Worm (Caenorhabditis elegans) whole organism, mixed stage, embryonic: Measurements from ENCODE around the gene R148.7.

Experiments
- M03D4.4 ChIP-seq: sonication (generic microtip); optimal IDR thresholded peaks from 2 replicates; lab custom pipeline; 2017; ENCODE audit warnings: mild to moderate bottlenecking, missing genetic modification characterization, missing compliant biosample characterization
- bed-3 ChIP-seq: fragments of 200-800 bp; sonication (Bioruptor generic); optimal IDR thresholded peaks from 3 replicates; lab custom pipeline; 2018; ENCODE audit warnings: mild to moderate bottlenecking, missing genetic modification characterization, moderate library complexity, missing compliant biosample characterization
- blmp-1 ChIP-seq: fragments of 150-350 bp; optimal IDR thresholded peaks from 2 replicates; lab custom pipeline; 2014; ENCODE audit warnings: missing biosample characterization, missing genetic modification characterization
- ceh-39 ChIP-seq: fragments of 150-350 bp; optimal IDR thresholded peaks from 2 replicates; lab custom pipeline; 2014; ENCODE audit warnings: missing biosample characterization, missing genetic modification characterization
- ceh-43 ChIP-seq: fragments of 200-800 bp; sonication (Bioruptor generic); optimal IDR thresholded peaks from 2 replicates; lab custom pipeline; 2018; ENCODE audit warnings: mild to moderate bottlenecking, missing genetic modification characterization, moderate library complexity, missing compliant biosample characterization
- ceh-83 ChIP-seq: fragments of 200-800 bp; sonication (Bioruptor generic); optimal IDR thresholded peaks from 2 replicates; lab custom pipeline; 2018; ENCODE audit warnings: mild to moderate bottlenecking, missing genetic modification characterization, missing compliant biosample characterization
- ces-1 ChIP-seq: fragments of 150-350 bp; optimal IDR thresholded peaks from 2 replicates; lab custom pipeline; 2014; ENCODE audit warnings: missing biosample characterization, missing genetic modification reagents, missing genetic modification characterization
- cnd-1 ChIP-seq: fragments of 200-800 bp; sonication (Bioruptor generic); optimal IDR thresholded peaks from 2 replicates; lab custom pipeline; 2018; ENCODE audit warnings: mild to moderate bottlenecking, missing genetic modification characterization, missing compliant biosample characterization
- drap-1 ChIP-seq: fragments of 200-800 bp; sonication (Bioruptor generic); optimal IDR thresholded peaks from 3 replicates; lab custom pipeline; 2018; ENCODE audit warnings: mild to moderate bottlenecking, missing genetic modification characterization, missing compliant biosample characterization
- elt-1 ChIP-seq: sonication (generic microtip); optimal IDR thresholded peaks from 2 replicates; lab custom pipeline; 2017; ENCODE audit warnings: missing genetic modification characterization, mild to moderate bottlenecking, missing compliant biosample characterization, antibody characterized with exemption, moderate library complexity, borderline replicate concordance; ENCODE audit not compliant: insufficient read depth
- elt-3 ChIP-seq: fragments of 150-350 bp; optimal IDR thresholded peaks from 2 replicates; lab custom pipeline; 2014; ENCODE audit warnings: missing biosample characterization, missing genetic modification characterization
- flh-1 ChIP-seq: fragments of 200-800 bp; sonication (Bioruptor generic); optimal IDR thresholded peaks from 2 replicates; lab custom pipeline; 2018; ENCODE audit warnings: mild to moderate bottlenecking, missing genetic modification characterization, moderate library complexity, missing compliant biosample characterization
- ham-2 ChIP-seq: fragments of 200-800 bp; sonication (Bioruptor generic); optimal IDR thresholded peaks from 2 replicates; lab custom pipeline; 2018; ENCODE audit warnings: mild to moderate bottlenecking, missing genetic modification characterization, missing compliant biosample characterization
- hlh-1 ChIP-seq: fragments of 150-350 bp; optimal IDR thresholded peaks from 2 replicates; lab custom pipeline; 2014; ENCODE audit warnings: missing biosample characterization, missing genetic modification reagents, missing genetic modification characterization
- lin-13 ChIP-seq: fragments of 150-350 bp; optimal IDR thresholded peaks from 2 replicates; lab custom pipeline; 2014; ENCODE audit warnings: missing biosample characterization, missing genetic modification characterization
- lin-32 ChIP-seq: fragments of 200-800 bp; sonication (Bioruptor generic); optimal IDR thresholded peaks from 2 replicates; lab custom pipeline; 2018; ENCODE audit warnings: mild to moderate bottlenecking, missing genetic modification characterization, missing compliant biosample characterization
- lsy-2 ChIP-seq: fragments of 150-350 bp; optimal IDR thresholded peaks from 2 replicates; lab custom pipeline; 2014; ENCODE audit warnings: missing biosample characterization, missing genetic modification characterization
- mab-5 ChIP-seq: fragments of 150-350 bp; optimal IDR thresholded peaks from 2 replicates; lab custom pipeline; 2014; ENCODE audit warnings: missing biosample characterization, missing genetic modification characterization
- mep-1 ChIP-seq: fragments of 150-350 bp; optimal IDR thresholded peaks from 2 replicates; lab custom pipeline; 2017; ENCODE audit warnings: missing biosample characterization, missing genetic modification reagents, missing genetic modification characterization, inconsistent platforms
- mls-2 ChIP-seq: sonication (generic microtip); optimal IDR thresholded peaks from 2 replicates; lab custom pipeline; 2016; ENCODE audit warnings: mild to moderate bottlenecking, missing genetic modification characterization, moderate library complexity, missing compliant biosample characterization
- nhr-12 ChIP-seq: fragments of 150-350 bp; optimal IDR thresholded peaks from 2 replicates; lab custom pipeline; 2014; ENCODE audit warnings: missing biosample characterization, missing genetic modification characterization
- nhr-2 ChIP-seq: fragments of 150-350 bp; optimal IDR thresholded peaks from 2 replicates; lab custom pipeline; 2014; ENCODE audit warnings: missing biosample characterization, missing genetic modification characterization
- nhr-237 ChIP-seq: fragments of 150-350 bp; optimal IDR thresholded peaks from 2 replicates; lab custom pipeline; 2014; ENCODE audit warnings: missing biosample characterization, missing genetic modification characterization
- nhr-28 ChIP-seq: fragments of 150-350 bp; optimal IDR thresholded peaks from 2 replicates; lab custom pipeline; 2014; ENCODE audit warnings: missing biosample characterization, missing genetic modification characterization
- nhr-76 ChIP-seq: sonication (generic microtip); optimal IDR thresholded peaks from 2 replicates; lab custom pipeline; 2017; ENCODE audit warnings: missing biosample characterization, missing genetic modification characterization
- pha-4 ChIP-seq: fragments of 150-350 bp; optimal IDR thresholded peaks from 2 replicates; lab custom pipeline; 2018; ENCODE audit warnings: missing biosample characterization, missing genetic modification reagents, missing genetic modification characterization
- sem-2 ChIP-seq: fragments of 200-800 bp; sonication (Bioruptor generic); optimal IDR thresholded peaks from 2 replicates; lab custom pipeline; 2018; ENCODE audit warnings: mild to moderate bottlenecking, missing genetic modification characterization, missing compliant biosample characterization
- snpc-4 ChIP-seq: fragments of 150-350 bp; optimal IDR thresholded peaks from 2 replicates; lab custom pipeline; 2014; ENCODE audit warnings: missing biosample characterization, missing genetic modification characterization
- sptf-1 ChIP-seq: sonication (generic microtip); optimal IDR thresholded peaks from 2 replicates; lab custom pipeline; 2017; ENCODE audit warnings: mild to moderate bottlenecking, missing genetic modification characterization, moderate library complexity, missing compliant biosample characterization
- tbx-8 ChIP-seq: fragments of 200-800 bp; sonication (Bioruptor generic); optimal IDR thresholded peaks from 2 replicates; lab custom pipeline; 2018; ENCODE audit warnings: mild to moderate bottlenecking, missing genetic modification characterization, moderate library complexity, missing compliant biosample characterization
- unc-120 ChIP-seq: sonication (generic microtip); optimal IDR thresholded peaks from 2 replicates; lab custom pipeline; 2017; ENCODE audit warnings: missing genetic modification characterization, missing compliant biosample characterization; ENCODE audit not compliant: poor library complexity, severe bottlenecking
- unc-39 ChIP-seq: fragments of 150-350 bp; optimal IDR thresholded peaks from 2 replicates; lab custom pipeline; 2014; ENCODE audit warnings: missing biosample characterization, missing genetic modification characterization
- unc-62 ChIP-seq: fragments of 150-350 bp; optimal IDR thresholded peaks from 2 replicates; lab custom pipeline; 2014; ENCODE audit warnings: missing biosample characterization, missing genetic modification reagents, missing genetic modification characterization
- zip-8 ChIP-seq: fragments of 150-350 bp; optimal IDR thresholded peaks from 2 replicates; lab custom pipeline; 2014; ENCODE audit warnings: missing biosample characterization, missing genetic modification characterization
- ztf-11 ChIP-seq: fragments of 150-350 bp; optimal IDR thresholded peaks from 2 replicates; lab custom pipeline; 2014; ENCODE audit warnings: missing biosample characterization, missing genetic modification characterization

Gene R148.7

ce11 chrIII:3179855-3180254 is 18.4 kb downstream of the R148.7 start:
- TF ChIP-seq snpc-4 (tag; lab: Kevin White, UChicago) (no peak), bed-3 (no peak)

ce11 chrIII:3176775-3177174 is 21.4 kb downstream of the R148.7 start:
- TF ChIP-seq nhr-12 (tag; lab: Kevin White, UChicago) = no peak
- TF ChIP-seq sem-2 (GFP tag; lab: Kevin White, UChicago) = no peak
- TF ChIP-seq elt-3 (tag; lab: Kevin White, UChicago) = no peak
- TF ChIP-seq nhr-2 (tag; lab: Kevin White, UChicago) = no peak
- TF ChIP-seq pha-4 (tag; lab: Kevin White, UChicago) = no peak
- no peak for TF ChIP-seq lsy-2 (tag; lab: Kevin White, UChicago)
- TF ChIP-seq elt-1 (tag; lab: Kevin White, UChicago) = no peak
- TF ChIP-seq tbx-8 (GFP tag; lab: Kevin White, UChicago) = no peak
- TF ChIP-seq bed-3 = no peak
- TF ChIP-seq blmp-1 = no peak
- TF ChIP-seq lin-32 (GFP tag; lab: Kevin White, UChicago) = no peak
- TF ChIP-seq zip-8 (tag; lab: Kevin White, UChicago) = no peak
- no peak for TF ChIP-seq sptf-1 (tag; lab: Kevin White, UChicago)

ce11 chrIII:3174985-3175384 is 23.2 kb downstream of the R148.7 start, which contains the start of gene R148.3:
Gene R148.3, plus strand, starts transcription at chrIII:3175331.
- TF ChIP-seq ham-2 (GFP tag; lab: Kevin White, UChicago) (peak; percentile 92), tbx-8 (GFP tag; lab: Kevin White, UChicago) (peak; percentile 84), mls-2 (tag; lab: Kevin White, UChicago) (peak; percentile 81), flh-1 (GFP tag; lab: Kevin White, UChicago) (peak; percentile 46), unc-120 (peak; percentile 65), lin-13 (peak; percentile 79), lsy-2 (tag; lab: Kevin White, UChicago) (peak; percentile 57), zip-8 (tag; lab: Kevin White, UChicago) (no peak), drap-1 (GFP tag; lab: Kevin White, UChicago) (peak; percentile 76), pha-4 (tag; lab: Kevin White, UChicago) (no peak), unc-62 (no peak), nhr-76 (tag; lab: Kevin White, UChicago) (no peak), ceh-39 (tag; lab: Kevin White, UChicago) (no peak), hlh-1 (tag; lab: Kevin White, UChicago) (peak; percentile 65), sptf-1 (tag; lab: Kevin White, UChicago) (peak; percentile 93), elt-1 (tag; lab: Kevin White, UChicago) (no peak), nhr-2 (tag; lab: Kevin White, UChicago) (peak; percentile 42), bed-3 (peak; percentile 74), nhr-28 (tag; lab: Kevin White, UChicago) (no peak), nhr-12 (tag; lab: Kevin White, UChicago) (peak; percentile 40), unc-39 (tag; lab: Kevin White, UChicago) (peak; percentile 51), lin-32 (GFP tag; lab: Kevin White, UChicago) (peak; percentile 31), ces-1 (GFP tag; lab: Kevin White, UChicago) (peak; percentile 16), ceh-83 (peak; percentile 52), mep-1 (tag; lab: Kevin White, UChicago) (peak; percentile 72), sem-2 (GFP tag; lab: Kevin White, UChicago) (peak; percentile 57), nhr-237 (no peak), ztf-11 (peak; percentile 62), snpc-4 (tag; lab: Kevin White, UChicago) (no peak), cnd-1 (peak; percentile 69), elt-3 (tag; lab: Kevin White, UChicago) (no peak), ceh-43 (GFP tag; lab: Kevin White, UChicago) (peak; percentile 82), mab-5 (tag; lab: Kevin White, UChicago) (peak; percentile 46), M03D4.4 (tag; lab: Kevin White, UChicago) (peak; percentile 81), blmp-1 (peak; percentile 42)
- TF ChIP-seq, all 35 proteins: peak for 25
